Fruit fly (Drosophila melanogaster): ENCODE measurements around the gene CG46270.

DNA sequence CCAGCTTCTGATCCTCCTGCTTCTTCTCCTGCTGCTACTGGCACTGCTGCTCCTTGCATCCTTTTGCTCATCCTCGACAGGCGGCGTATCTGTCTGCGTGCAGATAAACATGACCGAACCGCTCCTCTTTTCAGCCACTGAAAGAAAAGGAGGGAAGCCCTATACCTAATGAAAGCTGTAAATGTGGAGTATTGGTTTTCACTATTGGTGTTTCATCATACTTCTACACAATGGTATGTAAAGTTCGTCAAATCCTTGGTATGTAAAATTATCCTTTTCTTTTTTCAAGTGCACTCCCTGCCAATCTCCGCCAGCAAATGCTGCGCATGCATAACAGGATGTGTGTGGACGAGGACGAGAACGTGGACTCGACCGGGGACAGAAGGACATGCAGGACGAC lies at the start of gene CG46270:
- TF ChIP-seq h (optimal IDR thresholded peaks at IDR 0.05), result no peak
- TF ChIP-seq Sin3A (optimal IDR thresholded peaks at IDR 0.05), result no peak
- no peak for TF ChIP-seq insv (optimal IDR thresholded peaks at IDR 0.05)
- TF ChIP-seq psq (optimal IDR thresholded peaks at IDR 0.05), result no peak
- TF ChIP-seq ttk (optimal IDR thresholded peaks at IDR 0.05), result no peak
